Fruit fly (Drosophila melanogaster) whole organism, embryonic: ENCODE measurements around the gene CG17803.

ENCODE experiments used
- ATbp ChIP-seq: fragments of 200-800 bp; sonication (Bioruptor generic); optimal IDR thresholded peaks from 2 replicates; lab custom pipeline; 2017; ENCODE audit warnings: missing biosample characterization, mild to moderate bottlenecking, missing genetic modification characterization, missing genetic modification reagents
- Adf1 ChIP-seq: fragments of 200-800 bp; sonication (Bioruptor generic); IDR thresholded peaks from 2 replicates; pipeline ENCODE4 v1.3.6; 2022; ENCODE audit warnings: missing biosample characterization, missing genetic modification characterization
- CG1024 ChIP-seq: fragments of 200-800 bp; sonication (Bioruptor generic); IDR thresholded peaks from 2 replicates; pipeline ENCODE4 v1.3.6; 2022; ENCODE audit warnings: missing biosample characterization, missing genetic modification characterization
- CG10543 ChIP-seq: fragments of 200-800 bp; sonication (Bioruptor generic); optimal IDR thresholded peaks from 3 replicates; lab custom pipeline; 2017; ENCODE audit warnings: missing biosample characterization, mild to moderate bottlenecking, missing genetic modification characterization, moderate library complexity
- CG11695 ChIP-seq: fragments of 200-800 bp; sonication (Bioruptor generic); IDR thresholded peaks from 3 replicates; pipeline ENCODE4 v1.3.6; 2022; ENCODE audit warnings: missing biosample characterization, missing genetic modification characterization
- CG11696 ChIP-seq: fragments of 200-800 bp; sonication (Bioruptor generic); IDR thresholded peaks from 2 replicates; pipeline ENCODE4 v1.3.6; 2022; ENCODE audit warnings: missing biosample characterization, missing genetic modification characterization
- CG12219 ChIP-seq: fragments of 200-800 bp; sonication (Bioruptor generic); optimal IDR thresholded peaks from 3 replicates; lab custom pipeline; 2018; ENCODE audit warnings: missing biosample characterization, mild to moderate bottlenecking, missing genetic modification characterization
- CG13123 ChIP-seq: fragments of 200-800 bp; sonication (Bioruptor generic); optimal IDR thresholded peaks from 2 replicates; lab custom pipeline; 2016; ENCODE audit warnings: missing biosample characterization, missing genetic modification characterization
- CG13424 ChIP-seq: fragments of 200-800 bp; sonication (Bioruptor generic); optimal IDR thresholded peaks from 2 replicates; lab custom pipeline; 2019; ENCODE audit warnings: missing biosample characterization, mild to moderate bottlenecking, missing genetic modification characterization, moderate library complexity
- CG15479 ChIP-seq: fragments of 200-800 bp; sonication (Bioruptor generic); optimal IDR thresholded peaks from 3 replicates; lab custom pipeline; 2019; ENCODE audit warnings: missing biosample characterization, mild to moderate bottlenecking, missing genetic modification characterization, moderate library complexity
- CG15601 ChIP-seq: fragments of 200-800 bp; sonication (Bioruptor generic); optimal IDR thresholded peaks from 3 replicates; lab custom pipeline; 2019; ENCODE audit warnings: missing biosample characterization, mild to moderate bottlenecking, missing genetic modification characterization, moderate library complexity
- CG16863 ChIP-seq: fragments of 200-800 bp; sonication (Bioruptor generic); optimal IDR thresholded peaks from 3 replicates; lab custom pipeline; 2016; ENCODE audit warnings: missing biosample characterization, missing genetic modification characterization
- CG17612 ChIP-seq: fragments of 200-800 bp; sonication (Bioruptor generic); IDR thresholded peaks from 2 replicates; pipeline ENCODE4 v1.3.6; 2022; ENCODE audit warnings: missing biosample characterization, missing genetic modification characterization
- CG18011 ChIP-seq: fragments of 200-800 bp; sonication (Bioruptor generic); optimal IDR thresholded peaks from 2 replicates; lab custom pipeline; 2017; ENCODE audit warnings: missing biosample characterization, missing genetic modification characterization, mild to moderate bottlenecking, moderate library complexity, missing genotype
- CG3407 ChIP-seq: fragments of 200-800 bp; sonication (Bioruptor generic); optimal IDR thresholded peaks from 2 replicates; lab custom pipeline; 2018; ENCODE audit warnings: missing biosample characterization, mild to moderate bottlenecking, missing genetic modification characterization
- CG4404 ChIP-seq: fragments of 200-800 bp; sonication (Bioruptor generic); IDR thresholded peaks from 2 replicates; pipeline ENCODE4 v1.3.6; 2022; ENCODE audit warnings: missing biosample characterization, missing genetic modification characterization
- CG4424 ChIP-seq: fragments of 200-800 bp; sonication (Bioruptor generic); optimal IDR thresholded peaks from 3 replicates; lab custom pipeline; 2016; ENCODE audit warnings: missing biosample characterization, missing genetic modification characterization
- CG4617 ChIP-seq: fragments of 200-800 bp; sonication (Bioruptor generic); optimal IDR thresholded peaks from 3 replicates; lab custom pipeline; 2016; ENCODE audit warnings: missing biosample characterization, missing genetic modification characterization, borderline replicate concordance
- CG7963 ChIP-seq: fragments of 200-800 bp; sonication (Bioruptor generic); IDR thresholded peaks from 3 replicates; pipeline ENCODE4 v1.3.6; 2022; ENCODE audit warnings: missing biosample characterization, missing genetic modification characterization; ENCODE audit not compliant: partially characterized antibody
- CG7987 ChIP-seq: fragments of 200-800 bp; sonication (Bioruptor generic); optimal IDR thresholded peaks from 2 replicates; lab custom pipeline; 2018; ENCODE audit warnings: missing biosample characterization, mild to moderate bottlenecking, missing genetic modification characterization, moderate library complexity
- CG8281 ChIP-seq: fragments of 200-800 bp; sonication (Bioruptor generic); optimal IDR thresholded peaks from 2 replicates; lab custom pipeline; 2018; ENCODE audit warnings: missing biosample characterization, mild to moderate bottlenecking, missing genetic modification characterization, moderate library complexity
- CG8359 ChIP-seq: fragments of 200-800 bp; sonication (Bioruptor generic); optimal IDR thresholded peaks from 2 replicates; lab custom pipeline; 2017; ENCODE audit warnings: missing biosample characterization, mild to moderate bottlenecking, missing genetic modification characterization, borderline replicate concordance
- CG8944 ChIP-seq: fragments of 200-800 bp; sonication (Bioruptor generic); optimal IDR thresholded peaks from 3 replicates; lab custom pipeline; 2016; ENCODE audit warnings: missing biosample characterization, missing genetic modification characterization
- Dfd ChIP-seq, 2 experiments: fragments of >200 bp; optimal IDR thresholded peaks; 2 replicates each; lab custom pipeline; 2017; ENCODE audit warnings: missing biosample characterization in 2 of 2, missing genetic modification characterization in 2 of 2
- H15 ChIP-seq: fragments of 200-800 bp; sonication (Bioruptor generic); IDR thresholded peaks from 3 replicates; pipeline ENCODE4 v1.3.6; 2022; ENCODE audit warnings: missing biosample characterization, missing genetic modification characterization
- Hey ChIP-seq: fragments of 200-800 bp; sonication (Bioruptor generic); optimal IDR thresholded peaks from 3 replicates; lab custom pipeline; 2018; ENCODE audit warnings: missing biosample characterization, mild to moderate bottlenecking, missing genetic modification characterization
- HmgD ChIP-seq: fragments of 200-800 bp; sonication (Bioruptor generic); optimal IDR thresholded peaks from 3 replicates; lab custom pipeline; 2016; ENCODE audit warnings: missing biosample characterization, missing genetic modification characterization
- NC2β ChIP-seq: fragments of 200-800 bp; sonication (Bioruptor generic); optimal IDR thresholded peaks from 2 replicates; lab custom pipeline; 2016; ENCODE audit warnings: missing biosample characterization, missing genetic modification characterization
- Neu2 ChIP-seq: fragments of 200-800 bp; sonication (Bioruptor generic); optimal IDR thresholded peaks from 3 replicates; lab custom pipeline; 2016; ENCODE audit warnings: missing biosample characterization, missing genetic modification characterization, borderline replicate concordance
- Oli ChIP-seq: fragments of 200-800 bp; sonication (Bioruptor generic); optimal IDR thresholded peaks from 2 replicates; lab custom pipeline; 2018; ENCODE audit warnings: missing biosample characterization, mild to moderate bottlenecking, missing genetic modification characterization, moderate library complexity
- Scr ChIP-seq: fragments of 200-800 bp; sonication (Bioruptor generic); IDR thresholded peaks from 2 replicates; pipeline ENCODE4 v1.3.6; 2022; ENCODE audit warnings: missing biosample characterization, missing genetic modification characterization; ENCODE audit not compliant: partially characterized antibody
- Sox102F ChIP-seq: fragments of 200-800 bp; sonication (Bioruptor generic); optimal IDR thresholded peaks from 2 replicates; lab custom pipeline; 2018; ENCODE audit warnings: missing biosample characterization, mild to moderate bottlenecking, missing genetic modification characterization, moderate library complexity
- Ssrp ChIP-seq: fragments of 200-800 bp; sonication (Bioruptor generic); optimal IDR thresholded peaks from 2 replicates; lab custom pipeline; 2018; ENCODE audit warnings: missing biosample characterization, mild to moderate bottlenecking, missing genetic modification characterization, moderate library complexity
- aop ChIP-seq: fragments of 200-800 bp; sonication (Bioruptor generic); IDR thresholded peaks from 2 replicates; pipeline ENCODE4 v1.3.6; 2022; ENCODE audit warnings: missing biosample characterization, missing genetic modification characterization
- chif ChIP-seq, 2 experiments: fragments of 200-800 bp; sonication (Bioruptor generic); optimal IDR thresholded peaks; 3 replicates each; lab custom pipeline; 2016; ENCODE audit warnings: missing biosample characterization in 2 of 2, missing genetic modification characterization in 2 of 2
- dati ChIP-seq: fragments of 200-800 bp; sonication (Bioruptor generic); IDR thresholded peaks from 2 replicates; pipeline ENCODE4 v1.3.6; 2022; ENCODE audit warnings: missing biosample characterization, missing genetic modification characterization
- dimm ChIP-seq: fragments of 200-800 bp; sonication (Bioruptor generic); IDR thresholded peaks from 2 replicates; pipeline ENCODE4 v1.3.6; 2022; ENCODE audit warnings: missing biosample characterization, missing genetic modification characterization
- eyg ChIP-seq: fragments of 200-800 bp; sonication (Bioruptor generic); optimal IDR thresholded peaks from 3 replicates; lab custom pipeline; 2016; ENCODE audit warnings: missing biosample characterization, missing genetic modification characterization
- ind ChIP-seq: fragments of 200-800 bp; sonication (Bioruptor generic); optimal IDR thresholded peaks from 3 replicates; lab custom pipeline; 2016; ENCODE audit warnings: missing biosample characterization, missing genetic modification characterization
- jumu ChIP-seq: fragments of 200-800 bp; sonication (Bioruptor generic); optimal IDR thresholded peaks from 3 replicates; lab custom pipeline; 2016; ENCODE audit warnings: missing biosample characterization, missing genetic modification characterization
- lola ChIP-seq, 3 experiments: fragments of >200 bp in 2 of 3; fragments of 200-800 bp in 1 of 3; sonication (Bioruptor generic) in 1 of 3; optimal IDR thresholded peaks; 2 replicates each; lab custom pipeline; 2017 to 2019; ENCODE audit warnings: missing biosample characterization in 3 of 3, missing genetic modification characterization in 3 of 3, mild to moderate bottlenecking in 1 of 3, moderate library complexity in 1 of 3
- onecut ChIP-seq: fragments of 200-800 bp; sonication (Bioruptor generic); IDR thresholded peaks from 2 replicates; pipeline ENCODE4 v1.3.6; 2022; ENCODE audit warnings: missing biosample characterization, missing genetic modification characterization
- rib ChIP-seq: fragments of 200-800 bp; sonication (Bioruptor generic); IDR thresholded peaks from 2 replicates; pipeline ENCODE4 v1.3.6; 2022; ENCODE audit warnings: missing biosample characterization, missing genetic modification characterization
- row ChIP-seq: fragments of 200-800 bp; sonication (Bioruptor generic); IDR thresholded peaks from 3 replicates; pipeline ENCODE4 v1.3.6; 2022; ENCODE audit warnings: missing biosample characterization, missing genetic modification characterization
- salm ChIP-seq: fragments of 200-800 bp; sonication (Bioruptor generic); optimal IDR thresholded peaks from 2 replicates; lab custom pipeline; 2018; ENCODE audit warnings: missing biosample characterization, mild to moderate bottlenecking, missing genetic modification characterization
- shn ChIP-seq: fragments of 200-800 bp; sonication (Bioruptor generic); optimal IDR thresholded peaks from 3 replicates; lab custom pipeline; 2016; ENCODE audit warnings: missing biosample characterization, missing genetic modification characterization
- ttk ChIP-seq: fragments of 200-800 bp; sonication (Bioruptor generic); IDR thresholded peaks from 2 replicates; pipeline ENCODE4 v2.1.2; 2022; ENCODE audit warnings: missing biosample characterization, missing genetic modification characterization
- unpg ChIP-seq: fragments of 200-800 bp; sonication (Bioruptor generic); optimal IDR thresholded peaks from 3 replicates; lab custom pipeline; 2018; ENCODE audit warnings: missing biosample characterization, mild to moderate bottlenecking, missing genetic modification characterization, moderate library complexity
- usp ChIP-seq: fragments of >200 bp; optimal IDR thresholded peaks from 2 replicates; lab custom pipeline; 2017; ENCODE audit warnings: missing biosample characterization, missing genetic modification characterization
- vfl ChIP-seq: fragments of 200-800 bp; sonication (Bioruptor generic); optimal IDR thresholded peaks from 2 replicates; lab custom pipeline; 2016; ENCODE audit warnings: missing biosample characterization, missing genetic modification characterization
- wek ChIP-seq: fragments of 200-800 bp; sonication (Bioruptor generic); optimal IDR thresholded peaks from 3 replicates; lab custom pipeline; 2018; ENCODE audit warnings: missing biosample characterization, mild to moderate bottlenecking, missing genetic modification characterization, moderate library complexity
- wor ChIP-seq: fragments of 200-800 bp; sonication (Bioruptor generic); IDR thresholded peaks from 2 replicates; pipeline ENCODE4 v1.3.6; 2022; ENCODE audit warnings: missing biosample characterization, missing genetic modification characterization

The CG17803 gene

DNA sequence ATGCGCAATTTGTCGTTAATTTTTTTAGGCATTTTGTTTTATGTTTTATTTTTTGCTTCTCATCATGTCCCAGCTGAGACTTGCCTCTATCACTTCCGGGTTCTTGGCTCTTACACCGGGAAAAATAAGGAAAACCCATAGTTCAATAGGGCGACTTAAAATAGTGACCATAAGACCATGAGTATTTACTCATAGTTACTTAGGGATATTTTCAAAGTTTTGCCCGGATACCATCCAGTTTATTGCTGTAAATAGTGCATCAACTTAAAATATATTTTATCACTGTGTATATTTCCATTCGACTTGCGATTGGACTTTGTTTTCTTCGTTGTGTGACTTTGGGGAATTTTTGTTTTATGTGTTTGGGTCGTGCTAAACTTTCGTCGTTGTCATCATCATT is 17.5 kb upstream of the CG17803 start (continued):
- peak; percentile 23 for TF ChIP-seq CG13424 (tag; lab: Kevin White, UChicago)
- TF ChIP-seq chif (GFP tag; optimal IDR thresholded peaks at IDR 0.05; lab: Kevin White, UChicago), result no peak
- no peak for TF ChIP-seq vfl (GFP tag; lab: Kevin White, UChicago)
- TF ChIP-seq CG7963 (GFP tag; lab: Robert Waterston, UW), result no peak
- TF ChIP-seq lola (GFP tag; optimal IDR thresholded peaks at IDR 0.05; lab: Kevin White, UChicago), result no peak
- no peak for TF ChIP-seq salm
- TF ChIP-seq CG3407 (GFP tag; lab: Kevin White, UChicago), result no peak
- TF ChIP-seq CG17612, result no peak
- no peak for TF ChIP-seq HmgD (GFP tag; lab: Kevin White, UChicago)
- peak; percentile 48; the same call in 1 of the 3 replicates for TF ChIP-seq row (GFP tag; lab: Robert Waterston, UW)
- TF ChIP-seq CG13123, result no peak
- no peak for TF ChIP-seq CG7987 (GFP tag; lab: Kevin White, UChicago)
- TF ChIP-seq Dfd (GFP tag; optimal IDR thresholded peaks at IDR 0.05; lab: Kevin White, UChicago), result no peak
- TF ChIP-seq CG11695, result 0 out of 3 replicates have a peak, but pooled peaks have one; percentile 14
- no peak for TF ChIP-seq rib (GFP tag; lab: Robert Waterston, UW)
- TF ChIP-seq onecut (GFP tag; lab: Robert Waterston, UW), result no peak
- TF ChIP-seq CG8281 (tag; lab: Kevin White, UChicago), result no peak
- TF ChIP-seq jumu, result no peak
- TF ChIP-seq NC2β (GFP tag; lab: Kevin White, UChicago), result no peak
- no peak for TF ChIP-seq Hey (tag; lab: Kevin White, UChicago)
- TF ChIP-seq wor, result no peak
- TF ChIP-seq ind (GFP tag; lab: Kevin White, UChicago), result peak; percentile 12
- TF ChIP-seq CG4424 (GFP tag; lab: Kevin White, UChicago), result no peak
- no peak for TF ChIP-seq CG11696 (GFP tag; lab: Robert Waterston, UW)
- peak; percentile 40 for TF ChIP-seq Sox102F (GFP tag; lab: Kevin White, UChicago)
- no peak for TF ChIP-seq eyg (GFP tag; lab: Kevin White, UChicago)
- no peak for TF ChIP-seq CG18011 (GFP tag; lab: Kevin White, UChicago)
- no peak for TF ChIP-seq dimm (GFP tag; lab: Robert Waterston, UW)
- no peak for TF ChIP-seq CG15479 (GFP tag; lab: Kevin White, UChicago)
- TF ChIP-seq CG8944 (GFP tag; lab: Kevin White, UChicago), result no peak
- peak; percentile 41 for TF ChIP-seq CG12219 (GFP tag; lab: Kevin White, UChicago)
- peak; percentile 8 for TF ChIP-seq ATbp (GFP tag; lab: Kevin White, UChicago)
- TF ChIP-seq Ssrp, result no peak
- no peak for TF ChIP-seq shn (GFP tag; lab: Kevin White, UChicago)
- no peak for TF ChIP-seq Adf1 (GFP tag; lab: Robert Waterston, UW)
- TF ChIP-seq CG8359, result no peak
- TF ChIP-seq dati (GFP tag; lab: Robert Waterston, UW), result no peak
- no peak for TF ChIP-seq ttk (GFP tag; lab: Robert Waterston, UW)
- no peak for TF ChIP-seq CG15601 (tag; lab: Kevin White, UChicago)
- TF ChIP-seq CG10543 (GFP tag; lab: Kevin White, UChicago), result no peak
- TF ChIP-seq Scr, result no peak
- no peak for TF ChIP-seq CG1024
- no peak for TF ChIP-seq H15 (GFP tag; lab: Robert Waterston, UW)
- TF ChIP-seq aop, result no peak
- TF ChIP-seq wek (GFP tag; lab: Kevin White, UChicago), result no peak
- no peak for TF ChIP-seq Neu2 (GFP tag; lab: Kevin White, UChicago)
- no peak for TF ChIP-seq CG16863 (GFP tag; lab: Kevin White, UChicago)
- TF ChIP-seq CG4404 (GFP tag; lab: Robert Waterston, UW), result no peak
- TF ChIP-seq usp (GFP tag; lab: Kevin White, UChicago), result no peak
- TF ChIP-seq unpg (GFP tag; lab: Kevin White, UChicago), result peak; percentile 46
- TF ChIP-seq CG4617, result no peak
- TF ChIP-seq Oli, result peak; percentile 15
